Worm (Caenorhabditis elegans) whole organism, L2 larva: Measurements from ENCODE around the gene Y102A5C.36.

Source experiments
- C34F6.9 ChIP-seq: fragments of 150-350 bp; optimal IDR thresholded peaks from 2 replicates; lab custom pipeline; 2014; ENCODE audit warnings: missing biosample characterization, missing genetic modification characterization
- F13H6.1 ChIP-seq: sonication (generic microtip); optimal IDR thresholded peaks from 2 replicates; lab custom pipeline; 2016; ENCODE audit warnings: missing genetic modification characterization, missing compliant biosample characterization
- R02D3.7 ChIP-seq: fragments of 150-350 bp; optimal IDR thresholded peaks from 2 replicates; lab custom pipeline; 2014; ENCODE audit warnings: missing biosample characterization, missing genetic modification characterization
- ZK546.5 ChIP-seq: sonication (generic microtip); optimal IDR thresholded peaks from 2 replicates; lab custom pipeline; 2017; ENCODE audit warnings: missing biosample characterization, missing genetic modification characterization
- aly-2 ChIP-seq: fragments of 150-350 bp; optimal IDR thresholded peaks from 2 replicates; lab custom pipeline; 2014; ENCODE audit warnings: missing biosample characterization, missing genetic modification characterization
- blmp-1 ChIP-seq: sonication (generic microtip); optimal IDR thresholded peaks from 2 replicates; lab custom pipeline; 2017; ENCODE audit warnings: missing genetic modification characterization, mild to moderate bottlenecking, missing compliant biosample characterization, antibody characterized with exemption, moderate library complexity; ENCODE audit not compliant: insufficient read depth
- ceh-16 ChIP-seq: fragments of 150-350 bp; optimal IDR thresholded peaks from 2 replicates; lab custom pipeline; 2014; ENCODE audit warnings: missing biosample characterization, missing genetic modification characterization
- crh-2 ChIP-seq: sonication (generic microtip); optimal IDR thresholded peaks from 2 replicates; lab custom pipeline; 2017; ENCODE audit warnings: missing biosample characterization, missing genetic modification characterization
- elt-3 ChIP-seq: sonication (generic microtip); optimal IDR thresholded peaks from 2 replicates; lab custom pipeline; 2017; ENCODE audit warnings: missing biosample characterization, missing genetic modification characterization
- fos-1 ChIP-seq: fragments of 150-350 bp; optimal IDR thresholded peaks from 2 replicates; lab custom pipeline; 2014; ENCODE audit warnings: missing biosample characterization, missing genetic modification characterization
- gmeb-1 ChIP-seq: fragments of 150-350 bp; optimal IDR thresholded peaks from 2 replicates; lab custom pipeline; 2014; ENCODE audit warnings: missing biosample characterization, missing genetic modification characterization
- lin-13 ChIP-seq: fragments of 150-350 bp; optimal IDR thresholded peaks from 2 replicates; lab custom pipeline; 2014; ENCODE audit warnings: missing biosample characterization, missing genetic modification reagents, missing genetic modification characterization
- lin-39 ChIP-seq: fragments of 150-350 bp; optimal IDR thresholded peaks from 2 replicates; lab custom pipeline; 2014; ENCODE audit warnings: missing biosample characterization, missing genetic modification reagents, missing genetic modification characterization
- lsy-2 ChIP-seq, 2 experiments: fragments of 150-350 bp in 1 of 2; sonication (generic microtip) in 1 of 2; optimal IDR thresholded peaks; 2 replicates each; lab custom pipeline; 2014 to 2017; ENCODE audit warnings: missing biosample characterization in 2 of 2, missing genetic modification characterization in 2 of 2
- mab-5 ChIP-seq: fragments of 150-350 bp; optimal IDR thresholded peaks from 2 replicates; lab custom pipeline; 2014; ENCODE audit warnings: missing biosample characterization, missing genetic modification characterization
- mdl-1 ChIP-seq, 2 experiments: fragments of 150-350 bp in 1 of 2; sonication (generic microtip) in 1 of 2; optimal IDR thresholded peaks; 2 replicates each; lab custom pipeline; 2017; ENCODE audit warnings: missing biosample characterization in 2 of 2, missing genetic modification characterization in 2 of 2
- nhr-11 ChIP-seq: fragments of 150-350 bp; optimal IDR thresholded peaks from 2 replicates; lab custom pipeline; 2014; ENCODE audit warnings: missing biosample characterization, missing genetic modification characterization
- nhr-129 ChIP-seq: fragments of 150-350 bp; optimal IDR thresholded peaks from 2 replicates; lab custom pipeline; 2014; ENCODE audit warnings: missing biosample characterization, missing genetic modification characterization
- nhr-21 ChIP-seq: fragments of 150-350 bp; optimal IDR thresholded peaks from 2 replicates; lab custom pipeline; 2014; ENCODE audit warnings: missing biosample characterization, missing genetic modification characterization
- nhr-25 ChIP-seq: fragments of 150-350 bp; sonication (generic microtip); optimal IDR thresholded peaks from 3 replicates; lab custom pipeline; 2014; ENCODE audit warnings: missing biosample characterization, missing genetic modification characterization
- nhr-6 ChIP-seq: fragments of 150-350 bp; optimal IDR thresholded peaks from 2 replicates; lab custom pipeline; 2014; ENCODE audit warnings: missing biosample characterization, missing genetic modification characterization
- peb-1 ChIP-seq: fragments of 150-350 bp; optimal IDR thresholded peaks from 2 replicates; lab custom pipeline; 2014; ENCODE audit warnings: missing biosample characterization, missing genetic modification characterization
- sma-9 ChIP-seq, 2 experiments: fragments of 150-350 bp in 1 of 2; sonication (generic microtip) in 1 of 2; optimal IDR thresholded peaks; 2 replicates each; lab custom pipeline; 2014 to 2016; ENCODE audit warnings: missing genetic modification characterization in 2 of 2, mild to moderate bottlenecking in 1 of 2, missing biosample characterization in 1 of 2, missing compliant biosample characterization in 1 of 2, missing genetic modification reagents in 1 of 2, moderate library complexity in 1 of 2
- unc-55 ChIP-seq: fragments of 150-350 bp; sonication (generic microtip); optimal IDR thresholded peaks from 3 replicates; lab custom pipeline; 2014; ENCODE audit warnings: missing biosample characterization, missing genetic modification reagents, missing genetic modification characterization
- zag-1 ChIP-seq: fragments of 150-350 bp; optimal IDR thresholded peaks from 2 replicates; lab custom pipeline; 2014; ENCODE audit warnings: missing biosample characterization, missing genetic modification characterization
- ztf-1 ChIP-seq: fragments of 200-800 bp; sonication (Bioruptor generic); conservative IDR thresholded peaks from 2 replicates; pipeline ENCODE4 v1.3.6; 2022; ENCODE audit warnings: missing genetic modification characterization, missing compliant biosample characterization
- ztf-11 ChIP-seq: sonication (generic microtip); optimal IDR thresholded peaks from 2 replicates; lab custom pipeline; 2017; ENCODE audit warnings: missing biosample characterization, missing genetic modification characterization

Gene Y102A5C.36

DNA sequence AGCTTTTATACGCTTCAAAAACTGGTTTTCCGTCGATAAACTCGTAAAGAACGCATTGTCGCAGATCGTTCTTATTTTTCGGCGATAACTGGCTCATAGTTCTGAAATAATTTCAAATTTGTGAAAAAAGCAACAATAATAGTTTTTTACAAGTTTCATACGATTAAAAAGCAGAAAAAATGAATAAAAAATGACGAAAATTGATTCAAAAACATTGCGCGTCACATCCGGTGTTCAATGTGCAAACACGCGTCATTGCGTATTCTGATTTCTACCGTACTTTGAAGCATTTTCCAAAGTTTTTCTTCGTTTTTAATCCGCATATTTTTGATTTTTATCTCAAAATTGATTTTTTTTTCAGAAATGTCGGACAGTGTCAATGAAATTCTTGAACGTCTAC lies 8.9 kb downstream of the Y102A5C.36 start, which contains the start of the genes fbxa-206 and Y102A5C.2:
TSS of gene fbxa-206 (minus strand) at position 101 of the 400 bp plus-strand sequence.
TSS of gene Y102A5C.2 (plus strand) at position 354 of the 400 bp plus-strand sequence.
- TF ChIP-seq nhr-11 (tag; lab: Kevin White, UChicago) (no peak), ceh-16 (tag; lab: Kevin White, UChicago) (no peak), lin-39 (tag; lab: Kevin White, UChicago) (no peak), lin-13 (GFP tag; lab: Kevin White, UChicago) (no peak), zag-1 (tag; lab: Kevin White, UChicago) (no peak), sma-9 (GFP tag; optimal IDR thresholded peaks at IDR 0.05; lab: Kevin White, UChicago) (no peak), sma-9 (tag; optimal IDR thresholded peaks at IDR 0.05; lab: Kevin White, UChicago) (no peak), nhr-6 (tag; lab: Kevin White, UChicago) (no peak), ztf-11 (tag; lab: Kevin White, UChicago) (no peak), R02D3.7 (tag; lab: Kevin White, UChicago) (no peak)

ce11 chrV:16916079-16916478 lies 11.2 kb downstream of the Y102A5C.36 start, which contains the start of gene F09C6.10:
Gene F09C6.10 (minus strand): TSS chrV:16916179.
- TF ChIP-seq ZK546.5 (tag; lab: Kevin White, UChicago) = no peak

DNA sequence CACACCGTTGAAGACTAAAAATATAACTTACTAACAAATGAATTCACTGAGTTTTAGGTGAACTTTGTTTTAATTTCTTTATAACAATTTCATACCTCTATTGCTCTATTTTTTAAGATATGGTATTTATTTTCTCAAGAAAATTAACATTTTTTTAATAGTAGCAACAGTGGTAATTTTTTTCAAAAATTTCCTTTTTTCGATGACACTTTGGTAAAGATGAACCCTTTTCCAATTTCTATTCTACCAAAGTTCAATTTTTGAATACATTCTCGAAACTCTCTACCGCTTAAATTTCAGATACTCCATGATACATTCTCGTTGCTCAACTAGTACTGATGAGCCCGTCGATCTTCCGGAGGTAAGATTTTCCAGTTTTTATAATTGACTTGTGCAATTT lies 15.3 kb downstream of the Y102A5C.36 start, which contains the start of gene nhr-116:
TSS of gene nhr-116 (plus strand) at position 301 of the 400 bp plus-strand sequence.
- no peak for TF ChIP-seq blmp-1 (tag; lab: Kevin White, UChicago)
- TF ChIP-seq fos-1 (tag; lab: Kevin White, UChicago) = no peak
- TF ChIP-seq gmeb-1 (tag; lab: Kevin White, UChicago) = no peak

ce11 chrV:16911294-16911693 lies 16.0 kb downstream of the Y102A5C.36 start:
- TF ChIP-seq aly-2 (no peak), R02D3.7 (tag; lab: Kevin White, UChicago) (no peak), fos-1 (tag; lab: Kevin White, UChicago) (peak; percentile 44), nhr-129 (tag; lab: Kevin White, UChicago) (no peak), ceh-16 (tag; lab: Kevin White, UChicago) (no peak)

DNA sequence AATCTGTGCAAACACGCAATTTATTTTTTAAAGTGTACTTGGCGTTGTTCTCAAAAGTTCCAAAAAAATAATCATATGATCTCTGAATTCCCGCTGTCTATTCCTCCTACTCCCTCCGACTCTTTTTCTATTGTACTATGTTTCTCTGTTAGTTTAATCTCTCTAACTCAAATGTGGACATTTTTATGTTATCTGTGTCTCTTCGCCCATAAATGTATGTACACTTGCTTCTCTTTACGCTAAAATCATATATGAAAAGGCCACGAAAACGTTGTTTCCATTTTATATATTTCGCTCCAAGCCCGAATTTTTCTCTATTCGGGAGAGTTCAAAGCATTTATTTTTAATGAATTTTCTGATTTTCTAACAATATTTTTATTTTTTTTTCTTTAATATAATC lies 16.4 kb downstream of the Y102A5C.36 start:
- TF ChIP-seq mdl-1 (tag; optimal IDR thresholded peaks at IDR 0.05; lab: Kevin White, UChicago) (no peak), sma-9 (GFP tag; optimal IDR thresholded peaks at IDR 0.05; lab: Kevin White, UChicago) (peak; percentile 7), sma-9 (tag; optimal IDR thresholded peaks at IDR 0.05; lab: Kevin White, UChicago) (no peak), elt-3 (tag; lab: Kevin White, UChicago) (no peak), mab-5 (tag; lab: Kevin White, UChicago) (no peak), blmp-1 (tag; lab: Kevin White, UChicago) (no peak), F13H6.1 (tag; lab: Kevin White, UChicago) (no peak), nhr-129 (tag; lab: Kevin White, UChicago) (peak; percentile 6), crh-2 (tag; lab: Kevin White, UChicago) (no peak), unc-55 (GFP tag; lab: Kevin White, UChicago) (peak; percentile 18), nhr-21 (tag; lab: Kevin White, UChicago) (no peak), ztf-11 (tag; lab: Kevin White, UChicago) (no peak)

DNA sequence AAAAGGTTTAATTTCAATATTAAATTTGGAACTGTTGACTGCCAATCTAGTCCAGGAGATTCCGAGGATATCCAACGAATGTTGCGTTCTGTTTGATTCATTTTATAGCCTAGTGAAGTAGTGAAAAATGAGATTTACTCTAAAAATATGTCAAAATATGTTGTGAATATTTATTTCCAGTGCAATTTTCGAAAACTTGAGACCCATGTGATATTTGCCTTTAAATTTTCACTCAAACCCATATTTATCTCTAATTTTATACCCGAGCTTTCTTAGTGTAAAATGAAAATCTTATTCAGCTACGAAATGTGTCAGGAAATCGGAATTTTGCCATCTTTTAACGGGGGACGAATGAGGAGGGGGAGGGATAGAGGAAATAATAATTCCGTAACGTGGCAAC lies 17.4 kb downstream of the Y102A5C.36 start, which contains the start of gene F09C6.16:
TSS of gene F09C6.16 (minus strand) at position 101 of the 400 bp plus-strand sequence.
- TF ChIP-seq gmeb-1 (tag; lab: Kevin White, UChicago) = no peak
- TF ChIP-seq fos-1 (tag; lab: Kevin White, UChicago) = no peak
- no peak for TF ChIP-seq elt-3 (tag; lab: Kevin White, UChicago)
- TF ChIP-seq R02D3.7 (tag; lab: Kevin White, UChicago) = no peak
- TF ChIP-seq mab-5 (tag; lab: Kevin White, UChicago) = no peak
- no peak for TF ChIP-seq lsy-2 (tag; optimal IDR thresholded peaks at IDR 0.05; lab: Kevin White, UChicago)
- TF ChIP-seq C34F6.9 (tag; lab: Kevin White, UChicago) = no peak
- TF ChIP-seq nhr-21 (tag; lab: Kevin White, UChicago) = no peak
- no peak for TF ChIP-seq peb-1 (tag; lab: Kevin White, UChicago)
- TF ChIP-seq nhr-25 = no peak
- no peak for TF ChIP-seq ztf-1 (GFP tag; lab: Robert Waterston, UW)
- TF ChIP-seq, all 48 proteins: peak for 0
